Worm (Caenorhabditis elegans) whole organism, young adult: ENCODE measurements around the gene smc-4.

Experiments used
- B0019.2 ChIP-seq: fragments of 200-800 bp; sonication (Bioruptor generic); conservative IDR thresholded peaks from 2 replicates; pipeline ENCODE4 v1.3.6; 2022; ENCODE audit warnings: missing genetic modification reagents, missing genetic modification characterization, missing compliant biosample characterization
- B0261.1 ChIP-seq: sonication (generic microtip); optimal IDR thresholded peaks from 2 replicates; lab custom pipeline; 2016; ENCODE audit warnings: mild to moderate bottlenecking, missing genetic modification characterization, moderate library complexity, missing compliant biosample characterization
- B0336.3 ChIP-seq: fragments of 200-800 bp; sonication (Bioruptor generic); IDR thresholded peaks from 2 replicates; pipeline ENCODE4 v1.3.6; 2022; ENCODE audit warnings: missing genetic modification characterization, missing compliant biosample characterization
- F22D6.2 ChIP-seq: sonication (generic microtip); optimal IDR thresholded peaks from 2 replicates; lab custom pipeline; 2016; ENCODE audit warnings: mild to moderate bottlenecking, missing genetic modification characterization, missing compliant biosample characterization
- F23B12.7 ChIP-seq: sonication (generic microtip); optimal IDR thresholded peaks from 2 replicates; lab custom pipeline; 2017; ENCODE audit warnings: missing genetic modification characterization, mild to moderate bottlenecking, missing compliant biosample characterization, antibody characterized with exemption, moderate library complexity; ENCODE audit not compliant: insufficient read depth
- F33H1.4 ChIP-seq: fragments of 200-800 bp; sonication (Bioruptor generic); IDR thresholded peaks from 2 replicates; pipeline ENCODE4 v1.3.6; 2022; ENCODE audit warnings: missing genetic modification reagents, missing genetic modification characterization, missing compliant biosample characterization
- F49E8.2 ChIP-seq: sonication (generic microtip); optimal IDR thresholded peaks from 3 replicates; lab custom pipeline; 2017; ENCODE audit warnings: missing genetic modification characterization, mild to moderate bottlenecking, missing compliant biosample characterization, antibody characterized with exemption, moderate library complexity; ENCODE audit not compliant: insufficient read depth
- F57C9.4 ChIP-seq: sonication (generic microtip); optimal IDR thresholded peaks from 2 replicates; lab custom pipeline; 2017; ENCODE audit warnings: mild to moderate bottlenecking, missing genetic modification characterization, missing compliant biosample characterization
- T07F8.4 ChIP-seq: sonication (generic microtip); optimal IDR thresholded peaks from 2 replicates; lab custom pipeline; 2016; ENCODE audit warnings: mild to moderate bottlenecking, missing genetic modification characterization, moderate library complexity, missing compliant biosample characterization
- T26A5.8 ChIP-seq: sonication (generic microtip); optimal IDR thresholded peaks from 2 replicates; lab custom pipeline; 2016; ENCODE audit warnings: missing genetic modification characterization, missing compliant biosample characterization
- Y53F4B.3 ChIP-seq: fragments of 200-800 bp; sonication (Bioruptor generic); IDR thresholded peaks from 2 replicates; pipeline ENCODE4 v1.3.6; 2022; ENCODE audit warnings: missing genetic modification reagents, missing genetic modification characterization, missing compliant biosample characterization
- aptf-3 ChIP-seq: fragments of 200-800 bp; sonication (Bioruptor generic); IDR thresholded peaks from 2 replicates; pipeline ENCODE4 v1.3.6; 2022; ENCODE audit warnings: missing genetic modification characterization, missing compliant biosample characterization
- atf-7 ChIP-seq: sonication (generic microtip); optimal IDR thresholded peaks from 2 replicates; lab custom pipeline; 2017; ENCODE audit warnings: mild to moderate bottlenecking, missing genetic modification characterization, missing compliant biosample characterization
- athp-1 ChIP-seq: sonication (generic microtip); optimal IDR thresholded peaks from 2 replicates; lab custom pipeline; 2017; ENCODE audit warnings: mild to moderate bottlenecking, missing genetic modification characterization, missing compliant biosample characterization
- attf-6 ChIP-seq: fragments of 200-800 bp; sonication (Bioruptor generic); IDR thresholded peaks from 2 replicates; pipeline ENCODE4 v1.3.6; 2022; ENCODE audit warnings: missing genetic modification reagents, missing genetic modification characterization, missing compliant biosample characterization
- bed-1 ChIP-seq: fragments of 200-800 bp; sonication (Bioruptor generic); IDR thresholded peaks from 2 replicates; pipeline ENCODE4 v1.3.6; 2022; ENCODE audit warnings: missing genetic modification reagents, missing genetic modification characterization, missing compliant biosample characterization
- ceh-100 ChIP-seq: fragments of 200-800 bp; sonication (Bioruptor generic); IDR thresholded peaks from 2 replicates; pipeline ENCODE4 v1.3.6; 2022; ENCODE audit warnings: missing genetic modification reagents, missing genetic modification characterization, missing compliant biosample characterization
- ceh-27 ChIP-seq: fragments of 200-800 bp; sonication (Bioruptor generic); optimal IDR thresholded peaks from 2 replicates; lab custom pipeline; 2018; ENCODE audit warnings: mild to moderate bottlenecking, missing genetic modification characterization, moderate library complexity, missing compliant biosample characterization
- ceh-40 ChIP-seq: fragments of 200-800 bp; sonication (Bioruptor generic); IDR thresholded peaks from 2 replicates; pipeline ENCODE4 v1.3.6; 2022; ENCODE audit warnings: missing genetic modification characterization, missing compliant biosample characterization
- chd-7 ChIP-seq: sonication (generic microtip); optimal IDR thresholded peaks from 2 replicates; lab custom pipeline; 2016; ENCODE audit warnings: mild to moderate bottlenecking, missing genetic modification characterization, moderate library complexity, missing compliant biosample characterization
- dpff-1 ChIP-seq: sonication (generic microtip); optimal IDR thresholded peaks from 2 replicates; lab custom pipeline; 2017; ENCODE audit warnings: mild to moderate bottlenecking, missing genetic modification characterization, missing compliant biosample characterization
- efl-1 ChIP-seq: fragments of 150-350 bp; optimal IDR thresholded peaks from 2 replicates; lab custom pipeline; 2014; ENCODE audit warnings: missing biosample characterization, missing genetic modification reagents, missing genetic modification characterization
- egl-44 ChIP-seq: fragments of 200-800 bp; sonication (Bioruptor generic); IDR thresholded peaks from 2 replicates; pipeline ENCODE4 v1.3.6; 2022; ENCODE audit warnings: missing genetic modification reagents, missing genetic modification characterization, missing compliant biosample characterization
- egrh-3 ChIP-seq: fragments of 200-800 bp; sonication (Bioruptor generic); IDR thresholded peaks from 2 replicates; pipeline ENCODE4 v1.3.6; 2022; ENCODE audit warnings: missing genetic modification reagents, missing genetic modification characterization, missing compliant biosample characterization
- hmg-20 ChIP-seq: fragments of 200-800 bp; sonication (Bioruptor generic); IDR thresholded peaks from 2 replicates; pipeline ENCODE4 v1.3.6; 2022; ENCODE audit warnings: missing genetic modification reagents, missing genetic modification characterization, missing compliant biosample characterization
- lag-1 ChIP-seq: fragments of 200-800 bp; sonication (Bioruptor generic); IDR thresholded peaks from 2 replicates; pipeline ENCODE4 v1.3.6; 2022; ENCODE audit warnings: missing genetic modification reagents, missing genetic modification characterization, missing compliant biosample characterization
- lin-40 ChIP-seq: sonication (generic microtip); optimal IDR thresholded peaks from 2 replicates; lab custom pipeline; 2016; ENCODE audit warnings: missing genetic modification characterization, mild to moderate bottlenecking, missing compliant biosample characterization, missing genotype, missing genetic modification reagents
- lin-54 ChIP-seq: fragments of 200-800 bp; sonication (Bioruptor generic); optimal IDR thresholded peaks from 2 replicates; lab custom pipeline; 2018; ENCODE audit warnings: mild to moderate bottlenecking, missing genetic modification characterization, missing compliant biosample characterization
- madf-10 ChIP-seq: sonication (generic microtip); optimal IDR thresholded peaks from 2 replicates; lab custom pipeline; 2016; ENCODE audit warnings: mild to moderate bottlenecking, missing genetic modification characterization, missing compliant biosample characterization
- madf-6 ChIP-seq: fragments of 200-800 bp; sonication (Bioruptor generic); IDR thresholded peaks from 2 replicates; pipeline ENCODE4 v1.3.6; 2022; ENCODE audit warnings: missing genetic modification reagents, missing genetic modification characterization, missing compliant biosample characterization
- mcd-1 ChIP-seq: fragments of 200-800 bp; sonication (Bioruptor generic); IDR thresholded peaks from 2 replicates; pipeline ENCODE4 v1.3.6; 2022; ENCODE audit warnings: missing genetic modification reagents, missing genetic modification characterization, missing compliant biosample characterization
- mes-4 ChIP-seq: sonication (generic microtip); optimal IDR thresholded peaks from 2 replicates; lab custom pipeline; 2016; ENCODE audit warnings: missing genotype, missing genetic modification characterization, missing compliant biosample characterization
- nfya-1 ChIP-seq: sonication (generic microtip); optimal IDR thresholded peaks from 2 replicates; lab custom pipeline; 2017; ENCODE audit warnings: antibody characterized with exemption, missing compliant biosample characterization, missing genetic modification characterization, borderline replicate concordance; ENCODE audit not compliant: insufficient read depth
- nfyb-1 ChIP-seq: fragments of 200-800 bp; sonication (Bioruptor generic); IDR thresholded peaks from 2 replicates; pipeline ENCODE4 v1.3.6; 2022; ENCODE audit warnings: missing genetic modification reagents, missing genetic modification characterization, missing compliant biosample characterization
- pbrm-1 ChIP-seq: fragments of 200-800 bp; sonication (Bioruptor generic); IDR thresholded peaks from 2 replicates; pipeline ENCODE4 v1.3.6; 2022; ENCODE audit warnings: missing genetic modification reagents, missing genetic modification characterization, missing compliant biosample characterization
- rcor-1 ChIP-seq: fragments of 200-800 bp; sonication (Bioruptor generic); IDR thresholded peaks from 2 replicates; pipeline ENCODE4 v1.3.6; 2022; ENCODE audit warnings: missing genetic modification reagents, missing genetic modification characterization, missing compliant biosample characterization
- snpc-1.1 ChIP-seq: sonication (generic microtip); optimal IDR thresholded peaks from 2 replicates; lab custom pipeline; 2017; ENCODE audit warnings: missing genetic modification characterization, mild to moderate bottlenecking, missing compliant biosample characterization, antibody characterized with exemption, moderate library complexity, missing genotype, missing genetic modification reagents; ENCODE audit not compliant: insufficient read depth
- snpc-1.3 ChIP-seq: sonication (generic microtip); optimal IDR thresholded peaks from 2 replicates; lab custom pipeline; 2017; ENCODE audit warnings: missing genetic modification characterization, mild to moderate bottlenecking, missing compliant biosample characterization, antibody characterized with exemption, moderate library complexity, missing genotype, missing genetic modification reagents; ENCODE audit not compliant: insufficient read depth
- snpc-4 ChIP-seq, 5 experiments: fragments of 150-350 bp in 1 of 5; sonication (generic microtip) in 4 of 5; optimal IDR thresholded peaks; 2 replicates each; lab custom pipeline; 2014 to 2018; ENCODE audit warnings: missing genetic modification characterization in 5 of 5, missing biosample characterization in 3 of 5, antibody characterized with exemption in 2 of 5, mild to moderate bottlenecking in 2 of 5, missing compliant biosample characterization in 2 of 5, missing genotype in 2 of 5, moderate library complexity in 2 of 5, missing genetic modification reagents in 1 of 5
- sptf-2 ChIP-seq: fragments of 200-800 bp; sonication (Bioruptor generic); optimal IDR thresholded peaks from 2 replicates; lab custom pipeline; 2018; ENCODE audit warnings: mild to moderate bottlenecking, missing genetic modification characterization, missing compliant biosample characterization
- tlf-1 ChIP-seq: fragments of 200-800 bp; sonication (Bioruptor generic); optimal IDR thresholded peaks from 2 replicates; lab custom pipeline; 2018; ENCODE audit warnings: mild to moderate bottlenecking, missing genetic modification characterization, missing compliant biosample characterization
- ztf-22 ChIP-seq: fragments of 200-800 bp; sonication (Bioruptor generic); optimal IDR thresholded peaks from 2 replicates; lab custom pipeline; 2018; ENCODE audit warnings: mild to moderate bottlenecking, missing genetic modification characterization, moderate library complexity, missing compliant biosample characterization
- ztf-26 ChIP-seq: sonication (generic microtip); optimal IDR thresholded peaks from 2 replicates; lab custom pipeline; 2017; ENCODE audit warnings: missing genetic modification characterization, missing compliant biosample characterization
- ztf-28 ChIP-seq: fragments of 200-800 bp; sonication (Bioruptor generic); IDR thresholded peaks from 2 replicates; pipeline ENCODE4 v1.3.6; 2022; ENCODE audit warnings: missing genetic modification reagents, missing genetic modification characterization, missing compliant biosample characterization
- ztf-3 ChIP-seq: fragments of 200-800 bp; sonication (Bioruptor generic); optimal IDR thresholded peaks from 2 replicates; lab custom pipeline; 2018; ENCODE audit warnings: mild to moderate bottlenecking, missing genetic modification characterization, missing compliant biosample characterization

smc-4 gene

DNA sequence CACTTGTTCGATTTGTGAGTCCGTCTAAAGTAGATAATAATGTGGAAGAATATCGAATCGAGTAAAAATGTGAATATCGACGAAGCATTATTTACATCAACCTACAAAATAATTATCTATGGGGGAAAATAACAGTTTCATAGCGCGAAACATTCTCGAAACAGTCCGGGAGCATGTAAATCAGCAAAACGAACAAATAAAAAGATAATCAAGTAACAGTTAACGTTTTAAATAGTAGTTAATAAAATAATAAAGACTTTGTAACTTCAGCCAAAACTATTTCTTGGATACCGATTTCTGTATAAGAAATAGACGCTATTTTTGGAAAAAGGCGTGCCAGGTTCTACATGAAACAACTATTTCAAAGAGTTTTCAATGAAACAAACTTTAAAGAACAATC lies 19.3 kb upstream of the smc-4 start, which contains the start of gene mlcd-1:
Gene mlcd-1, minus strand, starts transcription at position 101 of the 400 bp plus-strand sequence.
- TF ChIP-seq aptf-3 (GFP tag; lab: Robert Waterston, UW) = no peak
- no peak for TF ChIP-seq ceh-27 (GFP tag; lab: Kevin White, UChicago)
- no peak for TF ChIP-seq atf-7
- no peak for TF ChIP-seq F23B12.7 (tag; lab: Kevin White, UChicago)
- TF ChIP-seq ztf-26 = no peak
- no peak for TF ChIP-seq F33H1.4 (GFP tag; lab: Robert Waterston, UW)
- TF ChIP-seq F22D6.2 (tag; lab: Kevin White, UChicago) = no peak
- no peak for TF ChIP-seq snpc-1.1
- TF ChIP-seq egrh-3 = no peak

DNA sequence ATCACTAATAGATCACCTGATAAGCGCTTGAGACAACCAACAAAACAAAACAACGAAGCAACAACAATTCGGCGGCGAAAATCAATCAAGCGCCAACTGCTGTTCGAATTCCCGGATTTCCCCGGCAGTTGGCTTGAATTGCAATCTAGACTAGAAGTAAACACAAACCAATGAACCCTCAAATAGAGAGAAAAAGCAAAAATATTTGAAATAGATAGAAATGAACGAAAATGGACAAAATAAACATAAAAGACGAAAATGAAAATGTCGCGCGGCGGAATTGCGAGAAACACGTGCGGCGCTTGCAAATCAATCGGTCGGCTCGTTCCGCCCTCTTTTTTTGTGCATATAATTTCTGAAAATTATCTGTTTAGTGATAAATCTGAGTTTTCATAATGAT lies 18.8 kb upstream of the smc-4 start, which contains the start of gene idhg-1:
Gene idhg-1, plus strand, starts transcription at position 343 of the 400 bp plus-strand sequence.
- no peak for TF ChIP-seq atf-7
- no peak for TF ChIP-seq egrh-3
- peak; percentile 46; the same call in 1 of the 2 replicates for TF ChIP-seq ceh-100 (GFP tag; lab: Robert Waterston, UW)
- no peak for TF ChIP-seq T07F8.4 (tag; lab: Kevin White, UChicago)
- no peak for TF ChIP-seq dpff-1 (tag; lab: Kevin White, UChicago)
- peak; percentile 7 for TF ChIP-seq efl-1 (GFP tag; lab: Kevin White, UChicago)
- peak; percentile 46; the same call in 1 of the 2 replicates for TF ChIP-seq mcd-1 (GFP tag; lab: Robert Waterston, UW)
- TF ChIP-seq ztf-28 (GFP tag; lab: Robert Waterston, UW) = no peak
- TF ChIP-seq chd-7 = no peak
- peak; percentile 50 for TF ChIP-seq snpc-1.3 (tag; lab: Kevin White, UChicago)
- no peak for TF ChIP-seq attf-6 (GFP tag; lab: Robert Waterston, UW)
- TF ChIP-seq ceh-27 (GFP tag; lab: Kevin White, UChicago) = peak; percentile 34
- TF ChIP-seq ztf-22 (GFP tag; lab: Kevin White, UChicago) = no peak
- TF ChIP-seq pbrm-1 = peak; percentile 65
- TF ChIP-seq lin-40 = peak; percentile 51
- TF ChIP-seq ztf-3 (GFP tag; lab: Kevin White, UChicago) = no peak
- no peak for TF ChIP-seq mes-4
- TF ChIP-seq hmg-20 (GFP tag; lab: Robert Waterston, UW) = 0 out of 2 replicates have a peak, but pooled peaks have one; percentile 64
- TF ChIP-seq snpc-4 (GFP tag; optimal IDR thresholded peaks at IDR 0.05; lab: Kevin White, UChicago) = no peak
- TF ChIP-seq snpc-4 (tag; optimal IDR thresholded peaks at IDR 0.05; lab: Kevin White, UChicago) = peak in 3 of 4 experiments; percentile 8 to 63 (median 12)
- no peak for TF ChIP-seq ceh-40 (GFP tag; lab: Robert Waterston, UW)
- no peak for TF ChIP-seq lag-1 (GFP tag; lab: Robert Waterston, UW)
- TF ChIP-seq lin-54 = peak; percentile 55
- TF ChIP-seq bed-1 (GFP tag; lab: Robert Waterston, UW) = no peak
- TF ChIP-seq sptf-2 = no peak
- TF ChIP-seq B0336.3 (GFP tag; lab: Robert Waterston, UW) = no peak; the same call in 1 of the 2 replicates
- no peak for TF ChIP-seq Y53F4B.3 (GFP tag; lab: Robert Waterston, UW)
- peak; percentile 8 for TF ChIP-seq F22D6.2 (tag; lab: Kevin White, UChicago)
- peak; percentile 30 for TF ChIP-seq athp-1
- TF ChIP-seq rcor-1 (GFP tag; lab: Robert Waterston, UW) = peak; percentile 63; the same call in 1 of the 2 replicates
- TF ChIP-seq B0019.2 (GFP tag; lab: Robert Waterston, UW) = no peak
- TF ChIP-seq nfya-1 (tag; lab: Kevin White, UChicago) = no peak
- TF ChIP-seq T26A5.8 = no peak
- TF ChIP-seq B0261.1 (tag; lab: Kevin White, UChicago) = no peak
- TF ChIP-seq F33H1.4 (GFP tag; lab: Robert Waterston, UW) = peak; percentile 59; the same call in 1 of the 2 replicates
- TF ChIP-seq madf-10 = peak; percentile 53
- no peak for TF ChIP-seq F49E8.2 (tag; lab: Kevin White, UChicago)
- 0 out of 2 replicates have a peak, but pooled peaks have one; percentile 55 for TF ChIP-seq egl-44 (GFP tag; lab: Robert Waterston, UW)
- no peak for TF ChIP-seq F57C9.4 (tag; lab: Kevin White, UChicago)
- TF ChIP-seq madf-6 (GFP tag; lab: Robert Waterston, UW) = peak; percentile 74
- no peak for TF ChIP-seq tlf-1 (GFP tag; lab: Kevin White, UChicago)
- peak; percentile 64 for TF ChIP-seq nfyb-1 (GFP tag; lab: Robert Waterston, UW)
